Fruit fly (Drosophila melanogaster) Kc167 (cell line): ENCODE measurements around the gene Rab35.

Experiments used
- h ChIP-seq: fragments of >200 bp; optimal IDR thresholded peaks from 3 replicates; lab custom pipeline; 2018; ENCODE audit warnings: missing external identifiers
- psq ChIP-seq: fragments of >200 bp; optimal IDR thresholded peaks from 2 replicates; lab custom pipeline; 2017; ENCODE audit warnings: missing external identifiers

DNA sequence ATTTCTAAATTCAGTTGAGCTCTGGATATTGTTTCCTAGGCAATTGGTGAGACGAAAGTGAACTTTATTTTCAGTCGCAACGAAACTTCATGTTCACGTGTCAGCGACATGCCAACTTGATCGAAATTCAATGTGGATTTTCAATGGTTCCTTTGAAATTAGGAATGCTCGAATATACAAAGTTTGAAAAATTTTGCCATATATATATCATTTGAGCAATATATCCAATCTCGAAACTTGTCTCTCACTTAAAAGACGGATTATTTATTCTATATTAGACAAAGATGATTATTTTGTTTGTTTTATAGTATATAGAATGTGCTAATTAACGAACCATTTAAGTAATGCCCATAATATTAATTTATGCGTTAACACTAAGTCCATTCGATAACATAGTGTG, 49.2 kb downstream of the Rab35 start, which contains the start of gene karr:
- TF ChIP-seq psq (lab: Kevin White, UChicago) (no peak), h (lab: Kevin White, UChicago) (no peak)
